Worm (Caenorhabditis elegans): ENCODE data around the gene F08D12.7.

DNA sequence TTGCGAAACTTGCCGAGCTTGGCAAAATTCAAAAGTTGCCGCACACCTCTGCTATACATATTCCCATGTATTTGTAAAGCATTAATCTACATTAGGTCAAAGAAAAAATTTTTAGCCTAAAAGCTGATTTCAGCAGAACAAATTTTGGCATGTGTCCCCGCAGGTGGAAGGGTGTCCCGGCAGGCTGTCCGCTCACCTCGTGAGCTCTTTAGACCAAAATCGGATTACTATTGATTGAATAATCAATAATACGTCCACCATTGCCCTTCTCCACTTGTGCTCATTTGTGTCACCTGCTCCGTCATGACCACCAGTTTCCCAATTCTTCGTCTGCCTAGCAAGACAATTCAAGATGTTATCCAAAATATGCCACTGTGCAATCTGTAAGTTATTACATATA is 10.4 kb downstream of the F08D12.7 start, which contains the start of gene fbxb-107:
- TF ChIP-seq lsy-2 (tag; optimal IDR thresholded peaks at IDR 0.05), result no peak
- no peak for TF ChIP-seq hlh-30 (tag; optimal IDR thresholded peaks at IDR 0.05; ENCODE audit: insufficient read depth)
- TF ChIP-seq F37D6.2 (tag; optimal IDR thresholded peaks at IDR 0.05), result no peak
- no peak for TF ChIP-seq skn-1 (tag; optimal IDR thresholded peaks at IDR 0.05)

Measured in whole organism, L4 larva.